Worm (Caenorhabditis elegans) whole organism, L4 larva: ENCODE data around the gene ttc-17.
A peak's percentile ranks its signal among the peaks of the same experiment; 100 is the strongest.

ENCODE experiments used
- F49E8.2 ChIP-seq: sonication (generic microtip); optimal IDR thresholded peaks from 2 replicates; lab custom pipeline; 2016; ENCODE audit warnings: missing compliant biosample characterization, mild to moderate bottlenecking, missing genetic modification characterization, borderline replicate concordance
- R02D3.7 ChIP-seq: fragments of 150-350 bp; sonication (generic microtip); optimal IDR thresholded peaks from 3 replicates; lab custom pipeline; 2014; ENCODE audit warnings: missing biosample characterization, missing genetic modification characterization
- T20F7.1 ChIP-seq: fragments of 200-800 bp; sonication (Bioruptor generic); optimal IDR thresholded peaks from 2 replicates; lab custom pipeline; 2018; ENCODE audit warnings: mild to moderate bottlenecking, missing genetic modification characterization, missing compliant biosample characterization
- ZK337.2 ChIP-seq: fragments of 200-800 bp; sonication (Bioruptor generic); IDR thresholded peaks from 2 replicates; pipeline ENCODE4 v1.3.6; 2022; ENCODE audit warnings: missing genetic modification reagents, missing genetic modification characterization, missing compliant biosample characterization
- aly-2 ChIP-seq: sonication (generic microtip); optimal IDR thresholded peaks from 2 replicates; lab custom pipeline; 2018; ENCODE audit warnings: missing biosample characterization, missing genetic modification characterization
- ama-1 ChIP-seq: fragments of 150-350 bp; optimal IDR thresholded peaks from 2 replicates; lab custom pipeline; 2014; ENCODE audit warnings: inconsistent platforms, mixed read lengths
- ceh-28 ChIP-seq: fragments of 150-350 bp; optimal IDR thresholded peaks from 2 replicates; lab custom pipeline; 2014; ENCODE audit warnings: missing biosample characterization, missing genetic modification reagents, missing genetic modification characterization
- ceh-32 ChIP-seq: sonication (generic microtip); optimal IDR thresholded peaks from 2 replicates; lab custom pipeline; 2016; ENCODE audit warnings: mild to moderate bottlenecking, missing genetic modification characterization, missing compliant biosample characterization; ENCODE audit not compliant: poor library complexity
- ceh-44 ChIP-seq: fragments of 200-800 bp; sonication (Bioruptor generic); IDR thresholded peaks from 2 replicates; pipeline ENCODE4 v1.3.6; 2022; ENCODE audit warnings: missing genetic modification reagents, missing genetic modification characterization, missing compliant biosample characterization
- daf-12 ChIP-seq: fragments of 150-350 bp; optimal IDR thresholded peaks from 2 replicates; lab custom pipeline; 2014; ENCODE audit warnings: missing biosample characterization, missing genetic modification reagents, missing genetic modification characterization
- daf-16 ChIP-seq, 3 experiments: sonication (generic microtip); optimal IDR thresholded peaks; 2 replicates each; lab custom pipeline; 2016 to 2017; ENCODE audit warnings: missing genetic modification characterization in 3 of 3, missing genetic modification reagents in 3 of 3, mild to moderate bottlenecking in 2 of 3, missing compliant biosample characterization in 2 of 3, missing biosample characterization in 1 of 3, moderate library complexity in 1 of 3
- dpl-1 ChIP-seq: fragments of 150-350 bp; optimal IDR thresholded peaks from 2 replicates; lab custom pipeline; 2014; ENCODE audit warnings: missing biosample characterization, missing genetic modification reagents, missing genetic modification characterization
- duxl-1 ChIP-seq: sonication (generic microtip); optimal IDR thresholded peaks from 2 replicates; lab custom pipeline; 2016; ENCODE audit warnings: mild to moderate bottlenecking, missing genetic modification characterization, moderate library complexity, missing compliant biosample characterization; ENCODE audit not compliant: poor library complexity
- egl-27 ChIP-seq: sonication (generic microtip); optimal IDR thresholded peaks from 3 replicates; lab custom pipeline; 2017; ENCODE audit warnings: missing biosample characterization, missing genetic modification reagents, missing genetic modification characterization
- egl-43 ChIP-seq: fragments of 200-800 bp; sonication (Bioruptor generic); IDR thresholded peaks from 2 replicates; pipeline ENCODE4 v1.3.6; 2022; ENCODE audit warnings: missing genetic modification reagents, missing genetic modification characterization, missing compliant biosample characterization
- fos-1 ChIP-seq: fragments of 150-350 bp; optimal IDR thresholded peaks from 2 replicates; lab custom pipeline; 2014; ENCODE audit warnings: missing biosample characterization, missing genetic modification characterization
- gei-8 ChIP-seq: fragments of 200-800 bp; sonication (Bioruptor generic); optimal IDR thresholded peaks from 2 replicates; lab custom pipeline; 2018; ENCODE audit warnings: mild to moderate bottlenecking, missing genetic modification characterization, missing compliant biosample characterization
- hlh-30 ChIP-seq: sonication (generic microtip); optimal IDR thresholded peaks from 2 replicates; lab custom pipeline; 2017; ENCODE audit warnings: antibody characterized with exemption, mild to moderate bottlenecking, missing genetic modification characterization, missing compliant biosample characterization; ENCODE audit not compliant: insufficient read depth
- lin-1 ChIP-seq: fragments of 200-800 bp; sonication (Bioruptor generic); IDR thresholded peaks from 2 replicates; pipeline ENCODE4 v1.3.6; 2022; ENCODE audit warnings: missing genetic modification reagents, missing genetic modification characterization, missing compliant biosample characterization
- lin-13 ChIP-seq: fragments of 150-350 bp; optimal IDR thresholded peaks from 2 replicates; lab custom pipeline; 2014; ENCODE audit warnings: missing biosample characterization, missing genetic modification reagents, missing genetic modification characterization
- lin-39 ChIP-seq: fragments of 150-350 bp; optimal IDR thresholded peaks from 2 replicates; lab custom pipeline; 2014; ENCODE audit warnings: missing biosample characterization, missing genetic modification reagents, missing genetic modification characterization
- madf-5 ChIP-seq, 2 experiments: fragments of 200-800 bp; sonication (Bioruptor generic); IDR thresholded peaks; 2 replicates each; pipeline ENCODE4 v1.3.6; 2022; ENCODE audit warnings: missing compliant biosample characterization in 2 of 2, missing genetic modification characterization in 2 of 2
- madf-9 ChIP-seq: fragments of 200-800 bp; sonication (Bioruptor generic); conservative IDR thresholded peaks from 2 replicates; pipeline ENCODE4 v1.3.6; 2022; ENCODE audit warnings: missing genetic modification reagents, missing genetic modification characterization, missing compliant biosample characterization
- mdl-1 ChIP-seq, 2 experiments: fragments of 150-350 bp in 1 of 2; sonication (generic microtip) in 1 of 2; optimal IDR thresholded peaks; 2 replicates each; lab custom pipeline; 2014 to 2017; ENCODE audit warnings: missing biosample characterization in 2 of 2, missing genetic modification characterization in 2 of 2
- nhr-102 ChIP-seq: sonication (generic microtip); optimal IDR thresholded peaks from 2 replicates; lab custom pipeline; 2016; ENCODE audit warnings: mild to moderate bottlenecking, missing genetic modification characterization, moderate library complexity, missing compliant biosample characterization
- nhr-25 ChIP-seq: sonication (generic microtip); optimal IDR thresholded peaks from 2 replicates; lab custom pipeline; 2017; ENCODE audit warnings: missing genetic modification characterization, mild to moderate bottlenecking, missing compliant biosample characterization, antibody characterized with exemption, moderate library complexity, borderline replicate concordance; ENCODE audit not compliant: insufficient read depth
- nhr-41 ChIP-seq: fragments of 200-800 bp; sonication (Bioruptor generic); IDR thresholded peaks from 2 replicates; pipeline ENCODE4 v1.3.6; 2022; ENCODE audit warnings: missing genetic modification reagents, missing genetic modification characterization, missing compliant biosample characterization
- nhr-77 ChIP-seq: fragments of 150-350 bp; optimal IDR thresholded peaks from 2 replicates; lab custom pipeline; 2014; ENCODE audit warnings: missing biosample characterization, missing genetic modification characterization
- php-3 ChIP-seq: fragments of 200-800 bp; sonication (Bioruptor generic); IDR thresholded peaks from 2 replicates; pipeline ENCODE4 v1.3.6; 2022; ENCODE audit warnings: missing genetic modification reagents, missing genetic modification characterization, missing compliant biosample characterization
- pqm-1 ChIP-seq: sonication (generic microtip); optimal IDR thresholded peaks from 2 replicates; lab custom pipeline; 2017; ENCODE audit warnings: missing biosample characterization, missing genetic modification characterization
- sdz-12 ChIP-seq: fragments of 200-800 bp; sonication (Bioruptor generic); optimal IDR thresholded peaks from 2 replicates; lab custom pipeline; 2018; ENCODE audit warnings: mild to moderate bottlenecking, missing genetic modification characterization, missing compliant biosample characterization
- set-16 ChIP-seq: fragments of 200-800 bp; sonication (Bioruptor generic); IDR thresholded peaks from 2 replicates; pipeline ENCODE4 v1.3.6; 2022; ENCODE audit warnings: missing genetic modification reagents, missing genetic modification characterization, missing compliant biosample characterization
- spr-1 ChIP-seq: sonication (generic microtip); optimal IDR thresholded peaks from 2 replicates; lab custom pipeline; 2016; ENCODE audit warnings: mild to moderate bottlenecking, missing genetic modification characterization, missing compliant biosample characterization
- tra-1 ChIP-seq: fragments of 200-800 bp; sonication (Bioruptor generic); IDR thresholded peaks from 2 replicates; pipeline ENCODE4 v1.3.6; 2022; ENCODE audit warnings: missing genetic modification reagents, missing genetic modification characterization, missing compliant biosample characterization
- unc-130 ChIP-seq: sonication (generic microtip); optimal IDR thresholded peaks from 2 replicates; lab custom pipeline; 2016; ENCODE audit warnings: missing genetic modification reagents, missing genetic modification characterization, missing compliant biosample characterization
- unc-62 ChIP-seq, 3 experiments: fragments of 150-350 bp in 1 of 3; sonication (generic microtip); optimal IDR thresholded peaks in 2 of 3; peaks in 1 of 3; 1 replicate in 1 of 3; 2 replicates in 2 of 3; lab custom pipeline; 2014 to 2017; ENCODE audit warnings: missing biosample characterization in 3 of 3, missing genetic modification characterization in 3 of 3, missing genetic modification reagents in 3 of 3, missing genotype in 1 of 3
- zfp-3 ChIP-seq: fragments of 200-800 bp; sonication (Bioruptor generic); conservative IDR thresholded peaks from 2 replicates; pipeline ENCODE4 v1.3.6; 2022; ENCODE audit warnings: missing genetic modification reagents, missing genetic modification characterization, missing compliant biosample characterization
- zip-11 ChIP-seq: fragments of 200-800 bp; sonication (Bioruptor generic); IDR thresholded peaks from 2 replicates; pipeline ENCODE4 v1.3.6; 2022; ENCODE audit warnings: missing genetic modification characterization, missing compliant biosample characterization
- ztf-7 ChIP-seq: fragments of 150-350 bp; optimal IDR thresholded peaks from 2 replicates; lab custom pipeline; 2014; ENCODE audit warnings: missing biosample characterization, missing genetic modification characterization

The ttc-17 gene

DNA sequence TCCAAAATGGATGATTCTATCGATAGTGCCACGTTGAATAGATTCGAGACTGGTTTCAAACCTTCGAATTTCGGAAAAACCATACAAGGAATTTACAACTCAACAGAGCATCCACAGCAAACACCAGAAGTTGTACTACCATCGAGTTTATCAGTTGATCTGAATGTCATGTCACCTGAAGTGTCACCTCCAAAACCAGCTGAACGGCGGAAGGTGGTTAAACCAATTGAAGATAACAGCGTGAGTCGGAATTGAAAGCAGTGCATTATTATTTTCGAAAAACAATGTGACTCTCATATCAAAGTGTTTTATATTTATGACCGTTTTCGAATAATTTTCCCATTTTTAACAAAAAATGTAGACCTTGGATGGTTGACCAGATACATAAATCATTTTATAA, 7.8 kb upstream of the ttc-17 start (continued):
- TF ChIP-seq spr-1, result no peak
- no peak for TF ChIP-seq ceh-32 (tag; lab: Kevin White, UChicago)
- TF ChIP-seq gei-8 (GFP tag; lab: Kevin White, UChicago), result no peak
- no peak for TF ChIP-seq ama-1 (lab: Kevin White, UChicago)
- TF ChIP-seq lin-39 (tag; lab: Kevin White, UChicago), result no peak
- no peak for TF ChIP-seq nhr-25 (tag; lab: Kevin White, UChicago)
- peak; percentile 76 for TF ChIP-seq hlh-30 (tag; lab: Kevin White, UChicago)
- no peak for TF ChIP-seq set-16
- no peak for TF ChIP-seq madf-9 (GFP tag; lab: Robert Waterston, UW)
- TF ChIP-seq zfp-3, result no peak
- TF ChIP-seq F49E8.2 (tag; lab: Kevin White, UChicago), result no peak
- TF ChIP-seq duxl-1 (tag; lab: Kevin White, UChicago), result no peak
- peak; percentile 72; the same call in 1 of the 2 replicates for TF ChIP-seq lin-1 (GFP tag; lab: Robert Waterston, UW)
- TF ChIP-seq ztf-7 (tag; lab: Kevin White, UChicago), result no peak
- TF ChIP-seq dpl-1 (GFP tag; lab: Kevin White, UChicago), result no peak
- no peak for TF ChIP-seq nhr-41 (GFP tag; lab: Robert Waterston, UW)
- TF ChIP-seq ceh-28, result no peak
- no peak for TF ChIP-seq daf-12
- TF ChIP-seq nhr-102 (tag; lab: Kevin White, UChicago), result peak; percentile 6
- TF ChIP-seq ZK337.2 (GFP tag; lab: Robert Waterston, UW), result no peak
- no peak for TF ChIP-seq madf-5 (GFP tag; IDR thresholded peaks at IDR 0.05; lab: Robert Waterston, UW)
- 0 out of 2 replicates have a peak, but pooled peaks have one; percentile 52 for TF ChIP-seq tra-1 (GFP tag; lab: Robert Waterston, UW)
- no peak for TF ChIP-seq lin-13 (GFP tag; lab: Kevin White, UChicago)
- no peak for TF ChIP-seq T20F7.1 (GFP tag; lab: Kevin White, UChicago)
- no peak for TF ChIP-seq sdz-12
- no peak for TF ChIP-seq zip-11
- TF ChIP-seq mdl-1 (tag; optimal IDR thresholded peaks at IDR 0.05; lab: Kevin White, UChicago), result peak in 1 of 2 experiments; percentile 30
- TF ChIP-seq unc-130 (GFP tag; lab: Kevin White, UChicago), result no peak
- TF ChIP-seq daf-16 (GFP tag; optimal IDR thresholded peaks at IDR 0.05; lab: Kevin White, UChicago), result no peak
- TF ChIP-seq daf-16 (tag; optimal IDR thresholded peaks at IDR 0.05; lab: Kevin White, UChicago), result peak; percentile 68
- no peak for TF ChIP-seq fos-1 (tag; lab: Kevin White, UChicago)
- TF ChIP-seq ceh-44 (GFP tag; lab: Robert Waterston, UW), result no peak
- TF ChIP-seq pqm-1 (tag; lab: Kevin White, UChicago), result no peak
- no peak for TF ChIP-seq nhr-77 (tag; lab: Kevin White, UChicago)

DNA sequence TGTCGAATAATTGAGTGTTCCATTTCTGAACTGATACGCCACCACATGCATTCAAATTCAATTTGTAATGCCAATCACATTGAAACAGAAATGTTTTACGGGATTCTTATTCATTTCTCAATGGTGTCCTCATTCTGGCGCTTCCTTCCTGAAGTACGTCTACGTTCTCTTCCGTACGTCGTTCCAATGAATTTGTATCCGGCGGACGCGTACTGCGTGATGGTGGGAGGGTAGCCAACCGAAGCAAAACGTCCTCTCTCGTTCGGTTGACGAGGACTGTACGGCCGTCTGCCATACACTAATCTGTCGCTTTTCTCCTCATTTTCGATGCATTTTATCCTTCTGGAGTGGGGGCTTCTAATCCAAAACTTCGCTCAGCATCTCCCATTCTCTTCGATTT, 7.0 kb upstream of the ttc-17 start:
- TF ChIP-seq R02D3.7 (tag; lab: Kevin White, UChicago) (no peak), nhr-41 (GFP tag; lab: Robert Waterston, UW) (no peak), egl-27 (no peak), madf-9 (GFP tag; lab: Robert Waterston, UW) (0 out of 2 replicates have a peak, but pooled peaks have one; percentile 20), php-3 (GFP tag; lab: Robert Waterston, UW) (0 out of 2 replicates have a peak, but pooled peaks have one; percentile 17), egl-43 (GFP tag; lab: Robert Waterston, UW) (no peak), aly-2 (tag; lab: Kevin White, UChicago) (no peak), unc-62 (GFP tag; optimal IDR thresholded peaks at IDR 0.05 in 1 of 2; lab: Kevin White, UChicago) (peak in 1 of 2 experiments; percentile 95), unc-62 (tag; optimal IDR thresholded peaks at IDR 0.05; lab: Kevin White, UChicago) (no peak)
